Fruit fly (Drosophila melanogaster) whole organism, embryonic: ENCODE results near the gene wuho.
A peak's percentile ranks its signal among the peaks of the same experiment; 100 is the strongest.

Experiments used
- ATbp ChIP-seq: fragments of 200-800 bp; sonication (Bioruptor generic); optimal IDR thresholded peaks from 2 replicates; lab custom pipeline; 2017; ENCODE audit warnings: missing biosample characterization, mild to moderate bottlenecking, missing genetic modification characterization, missing genetic modification reagents
- Adf1 ChIP-seq: fragments of 200-800 bp; sonication (Bioruptor generic); IDR thresholded peaks from 2 replicates; pipeline ENCODE4 v1.3.6; 2022; ENCODE audit warnings: missing biosample characterization, missing genetic modification characterization
- Aef1 ChIP-seq: fragments of 200-800 bp; sonication (Bioruptor generic); IDR thresholded peaks from 3 replicates; pipeline ENCODE4 v1.3.6; 2022; ENCODE audit warnings: missing biosample characterization, missing genetic modification characterization
- Blimp-1 ChIP-seq: fragments of 200-800 bp; sonication (Bioruptor generic); optimal IDR thresholded peaks from 3 replicates; lab custom pipeline; 2018; ENCODE audit warnings: missing biosample characterization, missing genetic modification characterization, mild to moderate bottlenecking, moderate library complexity, missing genetic modification reagents
- CG10209 ChIP-seq: fragments of 200-800 bp; sonication (Bioruptor generic); optimal IDR thresholded peaks from 3 replicates; lab custom pipeline; 2017; ENCODE audit warnings: missing biosample characterization, mild to moderate bottlenecking, missing genetic modification characterization, missing genetic modification reagents
- CG10267 ChIP-seq: fragments of 200-800 bp; sonication (Bioruptor generic); optimal IDR thresholded peaks from 2 replicates; lab custom pipeline; 2018; ENCODE audit warnings: missing biosample characterization, mild to moderate bottlenecking, missing genetic modification characterization, moderate library complexity
- CG10431 ChIP-seq: fragments of 200-800 bp; sonication (Bioruptor generic); optimal IDR thresholded peaks from 3 replicates; lab custom pipeline; 2018; ENCODE audit warnings: missing biosample characterization, mild to moderate bottlenecking, missing genetic modification characterization
- CG10565 ChIP-seq: fragments of 200-800 bp; sonication (Bioruptor generic); optimal IDR thresholded peaks from 3 replicates; lab custom pipeline; 2016; ENCODE audit warnings: missing biosample characterization, mild to moderate bottlenecking, missing genetic modification characterization
- CG11247 ChIP-seq: fragments of 200-800 bp; sonication (Bioruptor generic); IDR thresholded peaks from 2 replicates; pipeline ENCODE4 v1.3.6; 2022; ENCODE audit warnings: missing biosample characterization, missing genetic modification characterization
- CG11456 ChIP-seq: fragments of 200-800 bp; sonication (Bioruptor generic); IDR thresholded peaks from 3 replicates; pipeline ENCODE4 v1.3.6; 2022; ENCODE audit warnings: missing biosample characterization, missing genetic modification characterization
- CG13775 ChIP-seq: fragments of 200-800 bp; sonication (Bioruptor generic); optimal IDR thresholded peaks from 3 replicates; lab custom pipeline; 2017; ENCODE audit warnings: missing biosample characterization, mild to moderate bottlenecking, missing genetic modification characterization
- CG31365 ChIP-seq: fragments of 200-800 bp; sonication (Bioruptor generic); optimal IDR thresholded peaks from 2 replicates; lab custom pipeline; 2018; ENCODE audit warnings: missing biosample characterization, mild to moderate bottlenecking, missing genetic modification characterization
- CG34422 ChIP-seq: fragments of 200-800 bp; sonication (Bioruptor generic); IDR thresholded peaks from 3 replicates; pipeline ENCODE4 v1.3.6; 2022; ENCODE audit warnings: missing biosample characterization, missing genetic modification characterization
- CG42726 ChIP-seq: fragments of 200-800 bp; sonication (Bioruptor generic); IDR thresholded peaks from 2 replicates; pipeline ENCODE4 v1.3.6; 2022; ENCODE audit warnings: missing biosample characterization, missing genetic modification characterization; ENCODE audit not compliant: partially characterized antibody
- CG4424 ChIP-seq: fragments of 200-800 bp; sonication (Bioruptor generic); optimal IDR thresholded peaks from 3 replicates; lab custom pipeline; 2016; ENCODE audit warnings: missing biosample characterization, missing genetic modification characterization
- CG6765 ChIP-seq: fragments of 200-800 bp; sonication (Bioruptor generic); optimal IDR thresholded peaks from 3 replicates; lab custom pipeline; 2017; ENCODE audit warnings: missing biosample characterization, mild to moderate bottlenecking, missing genetic modification characterization
- CG6791 ChIP-seq: fragments of 200-800 bp; sonication (Bioruptor generic); IDR thresholded peaks from 3 replicates; pipeline ENCODE4 v1.3.6; 2022; ENCODE audit warnings: missing biosample characterization, missing genetic modification characterization; ENCODE audit not compliant: partially characterized antibody
- CG7745 ChIP-seq: fragments of 200-800 bp; sonication (Bioruptor generic); optimal IDR thresholded peaks from 2 replicates; lab custom pipeline; 2018; ENCODE audit warnings: missing biosample characterization, mild to moderate bottlenecking, missing genetic modification characterization, moderate library complexity
- CG9797 ChIP-seq: fragments of 200-800 bp; sonication (Bioruptor generic); optimal IDR thresholded peaks from 3 replicates; lab custom pipeline; 2018; ENCODE audit warnings: missing biosample characterization, mild to moderate bottlenecking, missing genetic modification characterization
- Chrac-16 ChIP-seq: fragments of 200-800 bp; sonication (Bioruptor generic); optimal IDR thresholded peaks from 3 replicates; lab custom pipeline; 2016; ENCODE audit warnings: missing biosample characterization, missing genetic modification characterization
- Dbx ChIP-seq: fragments of 200-800 bp; sonication (Bioruptor generic); IDR thresholded peaks from 3 replicates; pipeline ENCODE4 v1.3.6; 2022; ENCODE audit warnings: missing biosample characterization, missing genetic modification characterization
- Doc2 ChIP-seq: fragments of 200-800 bp; sonication (Bioruptor generic); IDR thresholded peaks from 2 replicates; pipeline ENCODE4 v1.3.6; 2022; ENCODE audit warnings: missing biosample characterization, missing genetic modification characterization
- Dp ChIP-seq: fragments of 200-800 bp; sonication (Bioruptor generic); optimal IDR thresholded peaks from 2 replicates; lab custom pipeline; 2018; ENCODE audit warnings: missing biosample characterization, mild to moderate bottlenecking, missing genetic modification characterization, moderate library complexity
- H15 ChIP-seq: fragments of 200-800 bp; sonication (Bioruptor generic); IDR thresholded peaks from 3 replicates; pipeline ENCODE4 v1.3.6; 2022; ENCODE audit warnings: missing biosample characterization, missing genetic modification characterization
- Kr ChIP-seq: fragments of 200-800 bp; sonication (Bioruptor generic); optimal IDR thresholded peaks from 2 replicates; lab custom pipeline; 2017; ENCODE audit warnings: missing biosample characterization, mild to moderate bottlenecking, missing genetic modification characterization
- Oaz ChIP-seq: fragments of 200-800 bp; sonication (Bioruptor generic); IDR thresholded peaks from 2 replicates; pipeline ENCODE4 v1.3.6; 2022; ENCODE audit warnings: missing biosample characterization, missing genetic modification characterization
- Scr ChIP-seq: fragments of 200-800 bp; sonication (Bioruptor generic); IDR thresholded peaks from 2 replicates; pipeline ENCODE4 v1.3.6; 2022; ENCODE audit warnings: missing biosample characterization, missing genetic modification characterization; ENCODE audit not compliant: partially characterized antibody
- Sin3A ChIP-seq: fragments of >200 bp; optimal IDR thresholded peaks from 2 replicates; lab custom pipeline; 2018
- Spps ChIP-seq: fragments of 200-800 bp; sonication (Bioruptor generic); optimal IDR thresholded peaks from 2 replicates; lab custom pipeline; 2018; ENCODE audit warnings: missing biosample characterization, mild to moderate bottlenecking, missing genetic modification characterization
- Sry-β ChIP-seq: fragments of 200-800 bp; sonication (Bioruptor generic); optimal IDR thresholded peaks from 2 replicates; lab custom pipeline; 2018; ENCODE audit warnings: missing biosample characterization, mild to moderate bottlenecking, missing genetic modification characterization, moderate library complexity
- Tbp ChIP-seq: fragments of >200 bp; optimal IDR thresholded peaks from 2 replicates; lab custom pipeline; 2018; ENCODE audit warnings: missing biosample characterization, missing genetic modification characterization
- Trl ChIP-seq, 3 experiments: fragments of >200 bp in 2 of 3; fragments of 200-800 bp in 1 of 3; sonication (Bioruptor generic) in 1 of 3; optimal IDR thresholded peaks; 2 replicates in 1 of 3; 3 replicates in 2 of 3; lab custom pipeline; 2016 to 2017; ENCODE audit warnings: missing biosample characterization in 1 of 3, missing genetic modification characterization in 1 of 3
- ase ChIP-seq: fragments of 200-800 bp; sonication (Bioruptor generic); IDR thresholded peaks from 3 replicates; pipeline ENCODE4 v1.3.6; 2022; ENCODE audit warnings: missing biosample characterization, missing genetic modification characterization
- cg ChIP-seq: fragments of 200-800 bp; sonication (Bioruptor generic); optimal IDR thresholded peaks from 3 replicates; lab custom pipeline; 2019; ENCODE audit warnings: missing biosample characterization, mild to moderate bottlenecking, missing genetic modification characterization, moderate library complexity
- chif ChIP-seq, 2 experiments: fragments of 200-800 bp; sonication (Bioruptor generic); optimal IDR thresholded peaks; 3 replicates each; lab custom pipeline; 2016; ENCODE audit warnings: missing biosample characterization in 2 of 2, missing genetic modification characterization in 2 of 2
- croc ChIP-seq: fragments of 200-800 bp; sonication (Bioruptor generic); conservative IDR thresholded peaks from 3 replicates; pipeline ENCODE4 v1.3.6; 2022; ENCODE audit warnings: missing biosample characterization, missing genetic modification characterization
- dm ChIP-seq: fragments of 200-800 bp; sonication (Bioruptor generic); optimal IDR thresholded peaks from 3 replicates; lab custom pipeline; 2016; ENCODE audit warnings: missing biosample characterization, missing genetic modification characterization
- esg ChIP-seq: fragments of 200-800 bp; sonication (Bioruptor generic); conservative IDR thresholded peaks from 2 replicates; pipeline ENCODE4 v1.3.6; 2022; ENCODE audit warnings: missing biosample characterization, missing genetic modification characterization
- exex ChIP-seq: fragments of 200-800 bp; sonication (Bioruptor generic); optimal IDR thresholded peaks from 4 replicates; lab custom pipeline; 2018; ENCODE audit warnings: missing biosample characterization, mild to moderate bottlenecking, missing genetic modification characterization, moderate library complexity
- gcm2 ChIP-seq: fragments of 200-800 bp; sonication (Bioruptor generic); optimal IDR thresholded peaks from 2 replicates; lab custom pipeline; 2016; ENCODE audit warnings: missing biosample characterization, missing genetic modification characterization
- nau ChIP-seq: fragments of 200-800 bp; sonication (Bioruptor generic); optimal IDR thresholded peaks from 3 replicates; lab custom pipeline; 2017; ENCODE audit warnings: missing biosample characterization, mild to moderate bottlenecking, missing genetic modification characterization, missing genetic modification reagents
- prd ChIP-seq, 3 experiments: fragments of >200 bp in 2 of 3; fragments of 200-800 bp in 1 of 3; sonication (Bioruptor generic) in 1 of 3; optimal IDR thresholded peaks in 2 of 3; IDR thresholded peaks in 1 of 3; 2 replicates in 2 of 3; 3 replicates in 1 of 3; pipeline versions ENCODE4 v1.3.6 to Lab custom; 2017 to 2022; ENCODE audit warnings: missing biosample characterization in 1 of 3, missing genetic modification characterization in 1 of 3
- psq ChIP-seq: fragments of 200-800 bp; sonication (Bioruptor generic); optimal IDR thresholded peaks from 2 replicates; lab custom pipeline; 2017; ENCODE audit warnings: missing biosample characterization, missing genetic modification characterization
- salm ChIP-seq: fragments of 200-800 bp; sonication (Bioruptor generic); optimal IDR thresholded peaks from 2 replicates; lab custom pipeline; 2018; ENCODE audit warnings: missing biosample characterization, mild to moderate bottlenecking, missing genetic modification characterization
- sd ChIP-seq: fragments of 200-800 bp; sonication (Bioruptor generic); optimal IDR thresholded peaks from 3 replicates; lab custom pipeline; 2018; ENCODE audit warnings: missing biosample characterization, mild to moderate bottlenecking, missing genetic modification characterization, moderate library complexity
- sna ChIP-seq: fragments of 200-800 bp; sonication (Bioruptor generic); IDR thresholded peaks from 2 replicates; pipeline ENCODE4 v1.3.6; 2022; ENCODE audit warnings: missing biosample characterization, missing genetic modification characterization; ENCODE audit not compliant: partially characterized antibody
- sqz ChIP-seq: fragments of 200-800 bp; sonication (Bioruptor generic); optimal IDR thresholded peaks from 3 replicates; lab custom pipeline; 2018; ENCODE audit warnings: missing biosample characterization, mild to moderate bottlenecking, missing genetic modification characterization
- tx ChIP-seq: fragments of 200-800 bp; sonication (Bioruptor generic); optimal IDR thresholded peaks from 2 replicates; lab custom pipeline; 2016; ENCODE audit warnings: missing biosample characterization, missing genetic modification characterization
- usp ChIP-seq: fragments of >200 bp; optimal IDR thresholded peaks from 2 replicates; lab custom pipeline; 2017; ENCODE audit warnings: missing biosample characterization, missing genetic modification characterization
- vfl ChIP-seq: fragments of 200-800 bp; sonication (Bioruptor generic); optimal IDR thresholded peaks from 2 replicates; lab custom pipeline; 2016; ENCODE audit warnings: missing biosample characterization, missing genetic modification characterization

The wuho gene

DNA sequence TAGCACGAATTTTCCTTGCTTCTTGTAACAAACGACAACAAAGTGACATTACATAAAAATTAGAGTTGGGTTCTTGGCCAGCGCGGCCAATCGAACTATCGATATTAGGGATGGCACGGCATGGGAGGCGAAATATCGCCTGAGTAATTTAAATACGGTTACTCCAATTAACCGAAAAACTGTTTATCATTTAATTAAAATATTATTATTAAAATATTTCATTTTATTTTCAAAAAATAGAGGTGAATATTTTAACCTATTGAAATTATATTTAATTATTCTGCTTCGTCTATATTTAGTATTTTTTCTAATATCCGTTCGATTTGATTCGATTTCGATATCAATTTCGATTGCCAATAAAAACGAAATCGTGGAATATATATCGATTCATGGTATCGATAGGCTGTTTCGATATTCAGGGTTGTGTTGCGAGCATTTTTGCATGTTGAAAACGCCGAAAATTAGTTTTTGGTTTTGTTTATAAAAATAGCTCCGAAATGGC is 32.4 kb upstream of the wuho start, which contains the start of the genes Rbcn-3A and Spx (continued):
- TF ChIP-seq exex (tag; lab: Kevin White, UChicago) (no peak), sd (no peak), CG10209 (GFP tag; lab: Kevin White, UChicago) (no peak), sqz (no peak), psq (GFP tag; lab: Kevin White, UChicago) (no peak), nau (no peak), Kr (GFP tag; lab: Kevin White, UChicago) (no peak), sna (GFP tag; lab: Robert Waterston, UW) (peak; percentile 83), CG9797 (GFP tag; lab: Kevin White, UChicago) (peak; percentile 43), Blimp-1 (GFP tag; lab: Kevin White, UChicago) (no peak), Dbx (GFP tag; lab: Robert Waterston, UW) (no peak), Sry-β (no peak), H15 (GFP tag; lab: Robert Waterston, UW) (no peak), chif (GFP tag; optimal IDR thresholded peaks at IDR 0.05; lab: Kevin White, UChicago) (no peak), CG34422 (GFP tag; lab: Robert Waterston, UW) (peak; percentile 35; the same call in 1 of the 3 replicates), Tbp (GFP tag; lab: Kevin White, UChicago) (no peak), tx (GFP tag; lab: Kevin White, UChicago) (no peak), CG31365 (no peak), esg (GFP tag; lab: Robert Waterston, UW) (no peak), CG10431 (GFP tag; lab: Kevin White, UChicago) (no peak), ATbp (GFP tag; lab: Kevin White, UChicago) (no peak), salm (tag; lab: Kevin White, UChicago) (no peak), dm (GFP tag; lab: Kevin White, UChicago) (no peak), Scr (GFP tag; lab: Robert Waterston, UW) (peak; percentile 94), Aef1 (no peak), Doc2 (no peak), Trl (optimal IDR thresholded peaks at IDR 0.05; lab: Kevin White, UChicago) (no peak), Trl (GFP tag; optimal IDR thresholded peaks at IDR 0.05; lab: Kevin White, UChicago) (no peak), ase (no peak), Sin3A (lab: Kevin White, UChicago) (no peak), CG13775 (peak; percentile 32), Chrac-16 (GFP tag; lab: Kevin White, UChicago) (no peak), vfl (GFP tag; lab: Kevin White, UChicago) (no peak), CG7745 (tag; lab: Kevin White, UChicago) (no peak), cg (GFP tag; lab: Kevin White, UChicago) (no peak), usp (no peak), Spps (tag; lab: Kevin White, UChicago) (no peak), CG11456 (GFP tag; lab: Robert Waterston, UW) (0 out of 3 replicates have a peak, but pooled peaks have one; percentile 48), CG42726 (GFP tag; lab: Robert Waterston, UW) (peak; percentile 68; the same call in 1 of the 2 replicates), CG10565 (GFP tag; lab: Kevin White, UChicago) (no peak), CG10267 (tag; lab: Kevin White, UChicago) (peak; percentile 39), Dp (peak; percentile 35), CG11247 (GFP tag; lab: Robert Waterston, UW) (no peak), Oaz (GFP tag; lab: Robert Waterston, UW) (no peak), Adf1 (no peak), prd (optimal IDR thresholded peaks at IDR 0.05; lab: Kevin White, UChicago) (no peak), prd (GFP tag; IDR thresholded peaks at IDR 0.05; lab: Robert Waterston, UW) (peak; percentile 41; the same call in 1 of the 3 replicates), CG6791 (GFP tag; lab: Robert Waterston, UW) (peak; percentile 90), CG6765 (no peak), CG4424 (peak; percentile 40), gcm2 (no peak), croc (GFP tag; lab: Robert Waterston, UW) (no peak)
